Worm (Caenorhabditis elegans): ENCODE measurements around the gene acaa-2.

DNA sequence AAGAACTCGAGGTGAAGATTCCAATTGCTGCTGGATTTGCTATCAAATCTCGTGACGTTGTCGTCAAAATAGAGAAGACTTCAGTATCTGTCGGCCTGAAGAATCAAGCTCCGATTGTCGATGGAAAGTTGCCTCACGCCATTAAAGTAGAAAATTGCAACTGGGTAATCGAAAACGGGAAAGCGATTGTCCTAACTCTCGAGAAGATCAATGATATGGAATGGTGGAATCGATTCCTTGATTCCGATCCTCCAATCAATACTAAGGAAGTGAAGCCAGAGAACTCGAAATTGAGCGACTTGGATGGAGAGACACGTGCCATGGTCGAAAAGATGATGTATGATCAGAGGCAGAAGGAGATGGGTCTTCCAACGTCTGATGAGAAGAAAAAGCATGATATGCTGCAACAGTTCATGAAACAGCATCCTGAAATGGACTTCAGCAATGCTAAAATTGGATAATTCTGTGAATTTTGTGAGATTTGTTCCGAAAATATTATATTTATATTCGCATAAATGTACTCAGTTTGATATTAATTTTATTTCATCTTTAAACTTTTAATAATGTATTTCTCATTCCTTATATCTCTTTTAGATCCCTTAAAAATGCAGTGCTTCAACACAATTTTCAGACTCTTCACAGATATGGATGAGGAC lies 2.5 kb upstream of the acaa-2 start, which contains the start of gene dro-1:
- TF ChIP-seq lin-15B (tag; optimal IDR thresholded peaks at IDR 0.05), result no peak
- no peak for TF ChIP-seq nhr-28 (tag; optimal IDR thresholded peaks at IDR 0.05)
- no peak for TF ChIP-seq nhr-10 (tag; optimal IDR thresholded peaks at IDR 0.05)
- no peak for TF ChIP-seq lim-7 (GFP tag; IDR thresholded peaks at IDR 0.05)
- TF ChIP-seq daf-8 (GFP tag; IDR thresholded peaks at IDR 0.05), result no peak

Data from whole organism, L4 larva.